Fruit fly (Drosophila melanogaster) whole organism, embryonic: ENCODE data around the gene CG11912.

Experiments
- Awh ChIP-seq: fragments of 200-800 bp; sonication (Bioruptor generic); IDR thresholded peaks from 2 replicates; pipeline ENCODE4, ENCODE4 v1.3.6; 2022; ENCODE audit warnings: missing biosample characterization, missing genetic modification characterization
- CG10209 ChIP-seq: fragments of 200-800 bp; sonication (Bioruptor generic); optimal IDR thresholded peaks from 3 replicates; lab custom pipeline; 2017; ENCODE audit warnings: missing biosample characterization, mild to moderate bottlenecking, missing genetic modification characterization, missing genetic modification reagents
- CG10274 ChIP-seq: fragments of 200-800 bp; sonication (Bioruptor generic); optimal IDR thresholded peaks from 3 replicates; lab custom pipeline; 2017; ENCODE audit warnings: missing biosample characterization, mild to moderate bottlenecking, missing genetic modification characterization
- CG10654 ChIP-seq: fragments of 200-800 bp; sonication (Bioruptor generic); optimal IDR thresholded peaks from 2 replicates; lab custom pipeline; 2016; ENCODE audit warnings: missing biosample characterization, missing genetic modification characterization
- CG11093 ChIP-seq: fragments of 200-800 bp; sonication (Bioruptor generic); IDR thresholded peaks from 3 replicates; pipeline ENCODE4 v1.3.6; 2022; ENCODE audit warnings: missing biosample characterization, missing genetic modification characterization
- CG11723 ChIP-seq: fragments of 200-800 bp; sonication (Bioruptor generic); optimal IDR thresholded peaks from 2 replicates; lab custom pipeline; 2017; ENCODE audit warnings: missing biosample characterization, mild to moderate bottlenecking, missing genetic modification characterization
- CG13287 ChIP-seq: fragments of 200-800 bp; sonication (Bioruptor generic); IDR thresholded peaks from 2 replicates; pipeline ENCODE4 v1.3.6; 2022; ENCODE audit warnings: missing biosample characterization, missing genetic modification characterization; ENCODE audit not compliant: partially characterized antibody
- CG14710 ChIP-seq: fragments of 200-800 bp; sonication (Bioruptor generic); optimal IDR thresholded peaks from 3 replicates; lab custom pipeline; 2019; ENCODE audit warnings: missing biosample characterization, mild to moderate bottlenecking, missing genetic modification characterization, moderate library complexity
- CG15601 ChIP-seq: fragments of 200-800 bp; sonication (Bioruptor generic); optimal IDR thresholded peaks from 3 replicates; lab custom pipeline; 2019; ENCODE audit warnings: missing biosample characterization, mild to moderate bottlenecking, missing genetic modification characterization, moderate library complexity
- CG15696 ChIP-seq: fragments of 200-800 bp; sonication (Bioruptor generic); optimal IDR thresholded peaks from 2 replicates; lab custom pipeline; 2019; ENCODE audit warnings: missing biosample characterization, mild to moderate bottlenecking, missing genetic modification characterization, moderate library complexity
- CG17186 ChIP-seq: fragments of 200-800 bp; sonication (Bioruptor generic); optimal IDR thresholded peaks from 3 replicates; lab custom pipeline; 2017; ENCODE audit warnings: missing biosample characterization, missing genetic modification reagents, missing genetic modification characterization
- CG17802 ChIP-seq: fragments of 200-800 bp; sonication (Bioruptor generic); optimal IDR thresholded peaks from 2 replicates; lab custom pipeline; 2018; ENCODE audit warnings: missing biosample characterization, mild to moderate bottlenecking, missing genetic modification characterization, moderate library complexity
- CG3065 ChIP-seq: fragments of 200-800 bp; sonication (Bioruptor generic); optimal IDR thresholded peaks from 2 replicates; lab custom pipeline; 2016; ENCODE audit warnings: missing biosample characterization, missing genetic modification characterization
- CG32532 ChIP-seq: fragments of 200-800 bp; sonication (Bioruptor generic); IDR thresholded peaks from 2 replicates; pipeline ENCODE4 v1.3.6; 2022; ENCODE audit warnings: missing biosample characterization, missing genetic modification characterization
- CG33557 ChIP-seq: fragments of 200-800 bp; sonication (Bioruptor generic); optimal IDR thresholded peaks from 2 replicates; lab custom pipeline; 2019; ENCODE audit warnings: missing biosample characterization, mild to moderate bottlenecking, missing genetic modification characterization, moderate library complexity
- CG3838 ChIP-seq: fragments of 200-800 bp; sonication (Bioruptor generic); optimal IDR thresholded peaks from 3 replicates; lab custom pipeline; 2016; ENCODE audit warnings: missing biosample characterization, missing genetic modification characterization
- CG3995 ChIP-seq: fragments of 200-800 bp; sonication (Bioruptor generic); optimal IDR thresholded peaks from 3 replicates; lab custom pipeline; 2016; ENCODE audit warnings: missing biosample characterization, missing genetic modification characterization
- CG4328 ChIP-seq: fragments of 200-800 bp; sonication (Bioruptor generic); optimal IDR thresholded peaks from 3 replicates; lab custom pipeline; 2017; ENCODE audit warnings: missing biosample characterization, missing genetic modification reagents, missing genetic modification characterization
- CG7556 ChIP-seq: fragments of 200-800 bp; sonication (Bioruptor generic); optimal IDR thresholded peaks from 2 replicates; lab custom pipeline; 2017; ENCODE audit warnings: missing biosample characterization, mild to moderate bottlenecking, missing genetic modification characterization
- CG7928 ChIP-seq: fragments of 200-800 bp; sonication (Bioruptor generic); optimal IDR thresholded peaks from 2 replicates; lab custom pipeline; 2017; ENCODE audit warnings: missing biosample characterization, mild to moderate bottlenecking, missing genetic modification characterization
- CG8290 ChIP-seq, 3 experiments: fragments of 200-800 bp; sonication (Bioruptor generic); optimal IDR thresholded peaks; 2 replicates each; lab custom pipeline; 2016 to 2019; ENCODE audit warnings: missing biosample characterization in 3 of 3, missing genetic modification characterization in 3 of 3, mild to moderate bottlenecking in 2 of 3, moderate library complexity in 1 of 3
- CG8765 ChIP-seq: fragments of 200-800 bp; sonication (Bioruptor generic); IDR thresholded peaks from 2 replicates; pipeline ENCODE4 v1.3.6; 2022; ENCODE audit warnings: missing biosample characterization, missing genetic modification characterization
- CG9932 ChIP-seq: fragments of 200-800 bp; sonication (Bioruptor generic); IDR thresholded peaks from 2 replicates; pipeline ENCODE4 v1.3.6; 2022; ENCODE audit warnings: missing biosample characterization, missing genetic modification characterization
- CTCF ChIP-seq: fragments of 200-800 bp; sonication (Bioruptor generic); optimal IDR thresholded peaks from 2 replicates; lab custom pipeline; 2017; ENCODE audit warnings: missing biosample characterization, mild to moderate bottlenecking, missing genetic modification characterization, moderate library complexity
- CkIIα-i1 ChIP-seq: fragments of 200-800 bp; sonication (Bioruptor generic); IDR thresholded peaks from 2 replicates; pipeline ENCODE4 v1.3.6; 2022; ENCODE audit warnings: missing biosample characterization, missing genetic modification characterization
- Doc2 ChIP-seq: fragments of 200-800 bp; sonication (Bioruptor generic); IDR thresholded peaks from 2 replicates; pipeline ENCODE4 v1.3.6; 2022; ENCODE audit warnings: missing biosample characterization, missing genetic modification characterization
- Doc3 ChIP-seq: fragments of 200-800 bp; sonication (Bioruptor generic); IDR thresholded peaks from 3 replicates; pipeline ENCODE4 v1.3.6; 2022; ENCODE audit warnings: missing biosample characterization, missing genetic modification characterization; ENCODE audit not compliant: partially characterized antibody
- HLH54F ChIP-seq: fragments of 200-800 bp; sonication (Bioruptor generic); optimal IDR thresholded peaks from 3 replicates; lab custom pipeline; 2016; ENCODE audit warnings: missing biosample characterization, missing genetic modification characterization
- Hmx ChIP-seq: fragments of 200-800 bp; sonication (Bioruptor generic); optimal IDR thresholded peaks from 2 replicates; lab custom pipeline; 2016; ENCODE audit warnings: missing biosample characterization, missing genetic modification characterization
- MTF-1 ChIP-seq: fragments of 200-800 bp; sonication (Bioruptor generic); optimal IDR thresholded peaks from 2 replicates; lab custom pipeline; 2018; ENCODE audit warnings: missing biosample characterization, mild to moderate bottlenecking, missing genetic modification characterization, borderline replicate concordance
- Myb ChIP-seq: fragments of 200-800 bp; sonication (Bioruptor generic); optimal IDR thresholded peaks from 2 replicates; lab custom pipeline; 2016; ENCODE audit warnings: missing biosample characterization, missing genetic modification characterization
- Nf-YB ChIP-seq: fragments of 200-800 bp; sonication (Bioruptor generic); optimal IDR thresholded peaks from 3 replicates; lab custom pipeline; 2019; ENCODE audit warnings: missing biosample characterization, mild to moderate bottlenecking, missing genetic modification characterization, moderate library complexity
- Sox102F ChIP-seq: fragments of 200-800 bp; sonication (Bioruptor generic); optimal IDR thresholded peaks from 2 replicates; lab custom pipeline; 2018; ENCODE audit warnings: missing biosample characterization, mild to moderate bottlenecking, missing genetic modification characterization, moderate library complexity
- Stat92E ChIP-seq, 3 experiments: fragments of >200 bp in 2 of 3; fragments of 200-800 bp in 1 of 3; sonication (Bioruptor generic) in 1 of 3; optimal IDR thresholded peaks; 2 replicates each; lab custom pipeline; 2017 to 2019; ENCODE audit warnings: missing biosample characterization in 3 of 3, missing genetic modification characterization in 3 of 3, mild to moderate bottlenecking in 1 of 3, moderate library complexity in 1 of 3
- TFAM ChIP-seq: fragments of 200-800 bp; sonication (Bioruptor generic); optimal IDR thresholded peaks from 2 replicates; lab custom pipeline; 2017; ENCODE audit warnings: missing biosample characterization, missing genetic modification characterization, inconsistent platforms
- cato ChIP-seq: fragments of 200-800 bp; sonication (Bioruptor generic); optimal IDR thresholded peaks from 2 replicates; lab custom pipeline; 2016; ENCODE audit warnings: missing biosample characterization, missing genetic modification characterization, borderline replicate concordance
- chif ChIP-seq, 2 experiments: fragments of 200-800 bp; sonication (Bioruptor generic); optimal IDR thresholded peaks; 3 replicates each; lab custom pipeline; 2016; ENCODE audit warnings: missing biosample characterization in 2 of 2, missing genetic modification characterization in 2 of 2
- chn ChIP-seq: fragments of 200-800 bp; sonication (Bioruptor generic); optimal IDR thresholded peaks from 2 replicates; lab custom pipeline; 2016; ENCODE audit warnings: missing biosample characterization, missing genetic modification characterization
- ewg ChIP-seq: fragments of 200-800 bp; sonication (Bioruptor generic); optimal IDR thresholded peaks from 3 replicates; lab custom pipeline; 2017; ENCODE audit warnings: mild to moderate bottlenecking, missing biosample characterization, missing genetic modification reagents, missing genetic modification characterization
- fd64A ChIP-seq: fragments of 200-800 bp; sonication (Bioruptor generic); optimal IDR thresholded peaks from 3 replicates; lab custom pipeline; 2018; ENCODE audit warnings: missing biosample characterization, mild to moderate bottlenecking, missing genetic modification characterization
- gcm ChIP-seq: fragments of 200-800 bp; sonication (Bioruptor generic); optimal IDR thresholded peaks from 2 replicates; lab custom pipeline; 2019; ENCODE audit warnings: missing biosample characterization, mild to moderate bottlenecking, missing genetic modification characterization, moderate library complexity
- hbn ChIP-seq: fragments of 200-800 bp; sonication (Bioruptor generic); IDR thresholded peaks from 2 replicates; pipeline ENCODE4 v1.3.6; 2022; ENCODE audit warnings: missing biosample characterization, missing genetic modification characterization; ENCODE audit not compliant: partially characterized antibody
- lab ChIP-seq: fragments of 200-800 bp; sonication (Bioruptor generic); optimal IDR thresholded peaks from 3 replicates; lab custom pipeline; 2017; ENCODE audit warnings: missing biosample characterization, missing genetic modification characterization, mild to moderate bottlenecking, moderate library complexity, missing genetic modification reagents
- pnt ChIP-seq: fragments of 200-800 bp; sonication (Bioruptor generic); optimal IDR thresholded peaks from 3 replicates; lab custom pipeline; 2016; ENCODE audit warnings: missing biosample characterization, missing genetic modification characterization
- pros ChIP-seq: fragments of 200-800 bp; sonication (Bioruptor generic); optimal IDR thresholded peaks from 3 replicates; lab custom pipeline; 2019; ENCODE audit warnings: missing biosample characterization, mild to moderate bottlenecking, missing genetic modification characterization, moderate library complexity
- pzg ChIP-seq: fragments of 200-800 bp; sonication (Bioruptor generic); optimal IDR thresholded peaks from 3 replicates; lab custom pipeline; 2018; ENCODE audit warnings: missing biosample characterization, mild to moderate bottlenecking, missing genetic modification characterization, moderate library complexity
- sim ChIP-seq: fragments of 200-800 bp; sonication (Bioruptor generic); IDR thresholded peaks from 2 replicates; pipeline ENCODE4 v1.3.6; 2022; ENCODE audit warnings: missing biosample characterization, missing genetic modification characterization
- sima ChIP-seq: fragments of 200-800 bp; sonication (Bioruptor generic); optimal IDR thresholded peaks from 2 replicates; lab custom pipeline; 2016; ENCODE audit warnings: missing biosample characterization, missing genetic modification characterization
- sisA ChIP-seq: fragments of 200-800 bp; sonication (Bioruptor generic); IDR thresholded peaks from 2 replicates; pipeline ENCODE4 v1.3.6; 2022; ENCODE audit warnings: missing biosample characterization, missing genetic modification characterization
- yki ChIP-seq: fragments of >200 bp; optimal IDR thresholded peaks from 3 replicates; lab custom pipeline; 2018

Gene CG11912

dm6 chr2L:305646-306045, 13.4 kb downstream of the CG11912 start, which contains the start of gene Plc21C (continued):
- peak; percentile 25 for TF ChIP-seq pnt (GFP tag; lab: Kevin White, UChicago)
- TF ChIP-seq CG10209 (GFP tag; lab: Kevin White, UChicago), result peak; percentile 11
- TF ChIP-seq CG33557 (GFP tag; lab: Kevin White, UChicago), result no peak
- no peak for TF ChIP-seq MTF-1 (GFP tag; lab: Kevin White, UChicago)
- TF ChIP-seq Sox102F (GFP tag; lab: Kevin White, UChicago), result no peak
- peak; percentile 52 for TF ChIP-seq CTCF
- TF ChIP-seq CG13287 (GFP tag; lab: Robert Waterston, UW), result peak; percentile 44
- TF ChIP-seq Stat92E (GFP tag; optimal IDR thresholded peaks at IDR 0.05; lab: Kevin White, UChicago), result peak in 1 of 3 experiments; percentile 62
- no peak for TF ChIP-seq CG11723 (GFP tag; lab: Kevin White, UChicago)
- TF ChIP-seq CG3065 (GFP tag; lab: Kevin White, UChicago), result no peak
- peak; percentile 58 for TF ChIP-seq CG4328
- no peak for TF ChIP-seq sim (GFP tag; lab: Robert Waterston, UW)
- no peak for TF ChIP-seq Doc2 (GFP tag; lab: Robert Waterston, UW)
- no peak for TF ChIP-seq CG11093 (GFP tag; lab: Robert Waterston, UW)
- peak; percentile 71 for TF ChIP-seq Myb (GFP tag; lab: Kevin White, UChicago)
- TF ChIP-seq CG7556 (GFP tag; lab: Kevin White, UChicago), result peak; percentile 43
- TF ChIP-seq Awh (GFP tag; lab: Robert Waterston, UW), result no peak
- no peak for TF ChIP-seq Doc3 (GFP tag; lab: Robert Waterston, UW)
- TF ChIP-seq HLH54F, result peak; percentile 58
- TF ChIP-seq CG15601 (tag; lab: Kevin White, UChicago), result peak; percentile 60
- TF ChIP-seq CG14710, result peak; percentile 82
- no peak for TF ChIP-seq CG3838 (GFP tag; lab: Kevin White, UChicago)
- TF ChIP-seq ewg (GFP tag; lab: Kevin White, UChicago), result peak; percentile 17
- TF ChIP-seq CG3995, result peak; percentile 83
- peak; percentile 66 for TF ChIP-seq sisA (GFP tag; lab: Robert Waterston, UW)
- 0 out of 2 replicates have a peak, but pooled peaks have one; percentile 25 for TF ChIP-seq hbn (GFP tag; lab: Robert Waterston, UW)
- TF ChIP-seq CG8765 (GFP tag; lab: Robert Waterston, UW), result no peak
- no peak for TF ChIP-seq yki
- no peak for TF ChIP-seq CG10274 (GFP tag; lab: Kevin White, UChicago)
- TF ChIP-seq Nf-YB, result peak; percentile 6
- no peak for TF ChIP-seq lab (GFP tag; lab: Kevin White, UChicago)
- peak; percentile 42 for TF ChIP-seq CG7928 (GFP tag; lab: Kevin White, UChicago)
- no peak for TF ChIP-seq pros
- TF ChIP-seq CG17186, result peak; percentile 49
- no peak for TF ChIP-seq cato (GFP tag; lab: Kevin White, UChicago)
- no peak for TF ChIP-seq CG17802
- TF ChIP-seq pzg, result peak; percentile 96
- TF ChIP-seq CG32532 (GFP tag; lab: Robert Waterston, UW), result peak; percentile 56; the same call in 1 of the 2 replicates
- TF ChIP-seq sima, result no peak
- TF ChIP-seq chif (GFP tag; optimal IDR thresholded peaks at IDR 0.05; lab: Kevin White, UChicago), result peak; percentile 15 to 44
- peak; percentile 25 for TF ChIP-seq gcm (GFP tag; lab: Kevin White, UChicago)
- peak; percentile 65 for TF ChIP-seq CG9932 (GFP tag; lab: Robert Waterston, UW)
- no peak for TF ChIP-seq Hmx (GFP tag; lab: Kevin White, UChicago)
- peak; percentile 43 for TF ChIP-seq CG15696 (tag; lab: Kevin White, UChicago)
- TF ChIP-seq chn (GFP tag; lab: Kevin White, UChicago), result peak; percentile 46
- TF ChIP-seq CG8290 (GFP tag; optimal IDR thresholded peaks at IDR 0.05; lab: Kevin White, UChicago), result no peak
- TF ChIP-seq CG8290 (tag; optimal IDR thresholded peaks at IDR 0.05; lab: Kevin White, UChicago), result peak in 1 of 2 experiments; percentile 56
- TF ChIP-seq TFAM, result no peak
- TF ChIP-seq CkIIα-i1 (GFP tag; lab: Robert Waterston, UW), result no peak
- TF ChIP-seq fd64A (GFP tag; lab: Kevin White, UChicago), result no peak
- peak; percentile 18 for TF ChIP-seq CG10654
